Worm (Caenorhabditis elegans): ENCODE results near the gene gpd-2.

DNA sequence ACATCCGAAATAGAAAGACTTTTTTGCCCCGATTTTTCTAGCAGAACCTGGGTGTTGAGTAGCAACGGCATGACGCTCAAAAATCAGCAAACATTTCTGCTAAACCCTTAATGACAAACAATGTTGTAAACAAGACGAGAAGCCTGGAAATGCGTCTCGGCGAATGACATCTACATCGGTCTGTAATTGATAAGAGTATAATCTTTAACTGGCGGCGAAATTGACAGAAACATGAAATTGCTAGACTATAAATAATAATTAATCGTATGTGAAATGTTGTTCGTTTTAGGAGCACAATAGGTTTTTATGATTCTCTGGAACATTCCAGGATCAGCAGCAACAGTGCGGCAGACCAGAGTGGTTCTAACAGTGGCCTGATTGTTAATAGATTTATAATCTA lies 27.2 kb upstream of the gpd-2 start:
- TF ChIP-seq flt-1 (GFP tag; IDR thresholded peaks at IDR 0.05) (no peak), pes-1 (GFP tag; IDR thresholded peaks at IDR 0.05) (no peak), hmbx-1 (tag; optimal IDR thresholded peaks at IDR 0.05) (no peak), ama-1 (optimal IDR thresholded peaks at IDR 0.05) (no peak), tbx-11 (GFP tag; IDR thresholded peaks at IDR 0.05) (no peak), hnd-1 (tag; optimal IDR thresholded peaks at IDR 0.05) (no peak), aly-1 (tag; optimal IDR thresholded peaks at IDR 0.05) (no peak), scrt-1 (GFP tag; IDR thresholded peaks at IDR 0.05) (no peak), F13C5.2 (tag; optimal IDR thresholded peaks at IDR 0.05) (no peak), hmg-4 (GFP tag; optimal IDR thresholded peaks at IDR 0.05) (no peak), tbx-37 (GFP tag; conservative IDR thresholded peaks at IDR 0.05) (no peak), ceh-36 (tag; optimal IDR thresholded peaks at IDR 0.05) (no peak)
